Fruit fly (Drosophila melanogaster) whole organism, embryonic: Measurements from ENCODE around the gene Psa.
A peak's percentile ranks its signal among the peaks of the same experiment; 100 is the strongest.

ENCODE experiments used
- Ada2b ChIP-seq: fragments of 200-800 bp; sonication (Bioruptor generic); IDR thresholded peaks from 2 replicates; pipeline ENCODE4 v1.3.6; 2022; ENCODE audit warnings: missing biosample characterization, missing genetic modification characterization
- Adf1 ChIP-seq: fragments of 200-800 bp; sonication (Bioruptor generic); IDR thresholded peaks from 2 replicates; pipeline ENCODE4 v1.3.6; 2022; ENCODE audit warnings: missing biosample characterization, missing genetic modification characterization
- Atf6 ChIP-seq: fragments of 200-800 bp; sonication (Bioruptor generic); IDR thresholded peaks from 2 replicates; pipeline ENCODE4 v1.3.6; 2022; ENCODE audit warnings: missing biosample characterization, missing genetic modification characterization
- CG10565 ChIP-seq: fragments of 200-800 bp; sonication (Bioruptor generic); optimal IDR thresholded peaks from 3 replicates; lab custom pipeline; 2016; ENCODE audit warnings: missing biosample characterization, mild to moderate bottlenecking, missing genetic modification characterization
- CG1233 ChIP-seq: fragments of 200-800 bp; sonication (Bioruptor generic); optimal IDR thresholded peaks from 4 replicates; lab custom pipeline; 2018; ENCODE audit warnings: missing biosample characterization, mild to moderate bottlenecking, missing genetic modification characterization
- CG12769 ChIP-seq: fragments of 200-800 bp; sonication (Bioruptor generic); optimal IDR thresholded peaks from 2 replicates; lab custom pipeline; 2019; ENCODE audit warnings: missing biosample characterization, mild to moderate bottlenecking, missing genetic modification characterization, moderate library complexity
- CG13894 ChIP-seq: fragments of 200-800 bp; sonication (Bioruptor generic); optimal IDR thresholded peaks from 3 replicates; lab custom pipeline; 2018; ENCODE audit warnings: missing biosample characterization, mild to moderate bottlenecking, missing genetic modification characterization, moderate library complexity
- CG15601 ChIP-seq: fragments of 200-800 bp; sonication (Bioruptor generic); optimal IDR thresholded peaks from 3 replicates; lab custom pipeline; 2019; ENCODE audit warnings: missing biosample characterization, mild to moderate bottlenecking, missing genetic modification characterization, moderate library complexity
- CG15696 ChIP-seq: fragments of 200-800 bp; sonication (Bioruptor generic); optimal IDR thresholded peaks from 2 replicates; lab custom pipeline; 2019; ENCODE audit warnings: missing biosample characterization, mild to moderate bottlenecking, missing genetic modification characterization, moderate library complexity
- CG16779 ChIP-seq: fragments of 200-800 bp; sonication (Bioruptor generic); IDR thresholded peaks from 2 replicates; pipeline ENCODE4 v1.3.6; 2022; ENCODE audit warnings: missing biosample characterization, missing genetic modification characterization
- CG18476 ChIP-seq: fragments of 200-800 bp; sonication (Bioruptor generic); optimal IDR thresholded peaks from 2 replicates; lab custom pipeline; 2016; ENCODE audit warnings: missing biosample characterization, mild to moderate bottlenecking, missing genetic modification characterization
- CG2889 ChIP-seq: fragments of 200-800 bp; sonication (Bioruptor generic); IDR thresholded peaks from 3 replicates; pipeline ENCODE4 v1.3.6; 2022; ENCODE audit warnings: missing biosample characterization, missing genetic modification characterization
- CG32767 ChIP-seq: fragments of 200-800 bp; sonication (Bioruptor generic); IDR thresholded peaks from 2 replicates; pipeline ENCODE4 v1.3.6; 2022; ENCODE audit warnings: missing biosample characterization, missing genetic modification characterization
- CG6854 ChIP-seq: fragments of 200-800 bp; sonication (Bioruptor generic); optimal IDR thresholded peaks from 3 replicates; lab custom pipeline; 2017; ENCODE audit warnings: missing biosample characterization, mild to moderate bottlenecking, missing genetic modification characterization
- CG7963 ChIP-seq: fragments of 200-800 bp; sonication (Bioruptor generic); IDR thresholded peaks from 3 replicates; pipeline ENCODE4 v1.3.6; 2022; ENCODE audit warnings: missing biosample characterization, missing genetic modification characterization; ENCODE audit not compliant: partially characterized antibody
- CG8388 ChIP-seq: fragments of 200-800 bp; sonication (Bioruptor generic); optimal IDR thresholded peaks from 2 replicates; lab custom pipeline; 2019; ENCODE audit warnings: missing biosample characterization, mild to moderate bottlenecking, missing genetic modification characterization, moderate library complexity
- CG8924 ChIP-seq: fragments of 200-800 bp; optimal IDR thresholded peaks from 3 replicates; lab custom pipeline; 2019; ENCODE audit warnings: missing biosample characterization, mild to moderate bottlenecking, missing genetic modification characterization, moderate library complexity
- CG9609 ChIP-seq: fragments of 200-800 bp; sonication (Bioruptor generic); optimal IDR thresholded peaks from 3 replicates; lab custom pipeline; 2016; ENCODE audit warnings: missing biosample characterization, missing genetic modification characterization
- Dll ChIP-seq: fragments of 200-800 bp; sonication (Bioruptor generic); IDR thresholded peaks from 4 replicates; pipeline ENCODE4 v1.3.6; 2022; ENCODE audit warnings: missing biosample characterization, missing genetic modification characterization; ENCODE audit not compliant: partially characterized antibody
- Doc3 ChIP-seq: fragments of 200-800 bp; sonication (Bioruptor generic); IDR thresholded peaks from 3 replicates; pipeline ENCODE4 v1.3.6; 2022; ENCODE audit warnings: missing biosample characterization, missing genetic modification characterization; ENCODE audit not compliant: partially characterized antibody
- Eip74EF ChIP-seq, 2 experiments: fragments of 200-800 bp in 1 of 2; fragments of >200 bp in 1 of 2; sonication (Bioruptor generic) in 1 of 2; optimal IDR thresholded peaks; 2 replicates each; lab custom pipeline; 2017 to 2019; ENCODE audit warnings: missing biosample characterization in 2 of 2, missing genetic modification characterization in 2 of 2, mild to moderate bottlenecking in 1 of 2, moderate library complexity in 1 of 2
- Ets65A ChIP-seq: fragments of 200-800 bp; sonication (Bioruptor generic); peaks from one replicate; lab custom pipeline; 2016; ENCODE audit warnings: missing biosample characterization, missing genetic modification characterization
- Hand ChIP-seq: fragments of 200-800 bp; sonication (Bioruptor generic); optimal IDR thresholded peaks from 2 replicates; lab custom pipeline; 2017; ENCODE audit warnings: mild to moderate bottlenecking, missing biosample characterization, missing genetic modification reagents, missing genetic modification characterization
- Hr3 ChIP-seq: fragments of 200-800 bp; sonication (Bioruptor generic); optimal IDR thresholded peaks from 3 replicates; lab custom pipeline; 2016; ENCODE audit warnings: missing biosample characterization, missing genetic modification characterization
- Hr78 ChIP-seq, 2 experiments: fragments of 200-800 bp in 1 of 2; fragments of >200 bp in 1 of 2; sonication (Bioruptor generic) in 1 of 2; optimal IDR thresholded peaks; 2 replicates each; lab custom pipeline; 2017 to 2019; ENCODE audit warnings: missing biosample characterization in 2 of 2, missing genetic modification characterization in 2 of 2, mild to moderate bottlenecking in 1 of 2, moderate library complexity in 1 of 2
- Neu2 ChIP-seq: fragments of 200-800 bp; sonication (Bioruptor generic); optimal IDR thresholded peaks from 3 replicates; lab custom pipeline; 2016; ENCODE audit warnings: missing biosample characterization, missing genetic modification characterization, borderline replicate concordance
- Opbp ChIP-seq: fragments of 200-800 bp; sonication (Bioruptor generic); IDR thresholded peaks from 3 replicates; pipeline ENCODE4 v1.3.6; 2022; ENCODE audit warnings: missing biosample characterization, missing genetic modification characterization; ENCODE audit not compliant: partially characterized antibody
- PHDP ChIP-seq: fragments of 200-800 bp; sonication (Bioruptor generic); optimal IDR thresholded peaks from 3 replicates; lab custom pipeline; 2018; ENCODE audit warnings: missing biosample characterization, mild to moderate bottlenecking, missing genetic modification characterization, moderate library complexity
- Ssrp ChIP-seq: fragments of 200-800 bp; sonication (Bioruptor generic); optimal IDR thresholded peaks from 2 replicates; lab custom pipeline; 2018; ENCODE audit warnings: missing biosample characterization, mild to moderate bottlenecking, missing genetic modification characterization, moderate library complexity
- amos ChIP-seq: fragments of 200-800 bp; sonication (Bioruptor generic); IDR thresholded peaks from 2 replicates; pipeline ENCODE4 v1.3.6; 2022; ENCODE audit warnings: missing biosample characterization, missing genetic modification characterization; ENCODE audit not compliant: partially characterized antibody
- ato ChIP-seq: fragments of 200-800 bp; sonication (Bioruptor generic); IDR thresholded peaks from 2 replicates; pipeline ENCODE4 v1.3.6; 2022; ENCODE audit warnings: missing biosample characterization, missing genetic modification characterization; ENCODE audit not compliant: partially characterized antibody
- bbx ChIP-seq: fragments of 200-800 bp; sonication (Bioruptor generic); IDR thresholded peaks from 2 replicates; pipeline ENCODE4 v1.3.6; 2022; ENCODE audit warnings: missing biosample characterization, missing genetic modification characterization; ENCODE audit not compliant: partially characterized antibody
- cg ChIP-seq: fragments of 200-800 bp; sonication (Bioruptor generic); optimal IDR thresholded peaks from 3 replicates; lab custom pipeline; 2019; ENCODE audit warnings: missing biosample characterization, mild to moderate bottlenecking, missing genetic modification characterization, moderate library complexity
- chm ChIP-seq: fragments of 200-800 bp; sonication (Bioruptor generic); IDR thresholded peaks from 2 replicates; pipeline ENCODE4 v1.3.6; 2022; ENCODE audit warnings: missing biosample characterization, missing genetic modification characterization
- cwo ChIP-seq: fragments of 200-800 bp; sonication (Bioruptor generic); optimal IDR thresholded peaks from 3 replicates; lab custom pipeline; 2017; ENCODE audit warnings: missing biosample characterization, missing genetic modification characterization, mild to moderate bottlenecking, moderate library complexity, missing genetic modification reagents
- dysf ChIP-seq: fragments of 200-800 bp; sonication (Bioruptor generic); IDR thresholded peaks from 3 replicates; pipeline ENCODE4 v1.3.6; 2022; ENCODE audit warnings: missing biosample characterization, missing genetic modification characterization
- gem ChIP-seq: fragments of 200-800 bp; sonication (Bioruptor generic); optimal IDR thresholded peaks from 2 replicates; lab custom pipeline; 2019; ENCODE audit warnings: missing biosample characterization, mild to moderate bottlenecking, missing genetic modification characterization, moderate library complexity
- ham ChIP-seq: fragments of 200-800 bp; sonication (Bioruptor generic); IDR thresholded peaks from 2 replicates; pipeline ENCODE4 v1.3.6; 2022; ENCODE audit warnings: missing biosample characterization, missing genetic modification characterization
- hbn ChIP-seq: fragments of 200-800 bp; sonication (Bioruptor generic); IDR thresholded peaks from 2 replicates; pipeline ENCODE4 v1.3.6; 2022; ENCODE audit warnings: missing biosample characterization, missing genetic modification characterization; ENCODE audit not compliant: partially characterized antibody
- kni ChIP-seq: fragments of 200-800 bp; sonication (Bioruptor generic); optimal IDR thresholded peaks from 3 replicates; lab custom pipeline; 2017; ENCODE audit warnings: mild to moderate bottlenecking, missing biosample characterization, missing genetic modification reagents, missing genetic modification characterization
- mam ChIP-seq: fragments of 200-800 bp; sonication (Bioruptor generic); optimal IDR thresholded peaks from 3 replicates; lab custom pipeline; 2016; ENCODE audit warnings: missing biosample characterization, missing genetic modification characterization
- org-1 ChIP-seq: fragments of 200-800 bp; sonication (Bioruptor generic); optimal IDR thresholded peaks from 2 replicates; lab custom pipeline; 2017; ENCODE audit warnings: missing biosample characterization, missing genetic modification characterization
- pros ChIP-seq: fragments of 200-800 bp; sonication (Bioruptor generic); optimal IDR thresholded peaks from 3 replicates; lab custom pipeline; 2019; ENCODE audit warnings: missing biosample characterization, mild to moderate bottlenecking, missing genetic modification characterization, moderate library complexity
- scrt ChIP-seq: fragments of 200-800 bp; sonication (Bioruptor generic); optimal IDR thresholded peaks from 2 replicates; lab custom pipeline; 2018; ENCODE audit warnings: missing biosample characterization, mild to moderate bottlenecking, missing genetic modification characterization, moderate library complexity
- sd ChIP-seq: fragments of 200-800 bp; sonication (Bioruptor generic); optimal IDR thresholded peaks from 3 replicates; lab custom pipeline; 2018; ENCODE audit warnings: missing biosample characterization, mild to moderate bottlenecking, missing genetic modification characterization, moderate library complexity
- toy ChIP-seq: fragments of 200-800 bp; sonication (Bioruptor generic); IDR thresholded peaks from 2 replicates; pipeline ENCODE4 v1.3.6; 2022; ENCODE audit warnings: missing biosample characterization, missing genetic modification characterization
- usp ChIP-seq: fragments of >200 bp; optimal IDR thresholded peaks from 2 replicates; lab custom pipeline; 2017; ENCODE audit warnings: missing biosample characterization, missing genetic modification characterization
- zen2 ChIP-seq: fragments of 200-800 bp; sonication (Bioruptor generic); IDR thresholded peaks from 3 replicates; pipeline ENCODE4 v1.3.6; 2022; ENCODE audit warnings: missing biosample characterization, missing genetic modification characterization; ENCODE audit not compliant: partially characterized antibody

The Psa gene

dm6 chr3L:1488592-1489183 lies 14.0 kb upstream of the Psa start:
- TF ChIP-seq CG7963 (peak; percentile 51; the same call in 2 of the 3 replicates), CG8388 (GFP tag; lab: Kevin White, UChicago) (no peak), Hand (no peak), CG9609 (GFP tag; lab: Kevin White, UChicago) (no peak), Adf1 (peak; percentile 13; the same call in 1 of the 2 replicates), usp (no peak), ham (no peak), Ada2b (no peak), Doc3 (GFP tag; lab: Robert Waterston, UW) (0 out of 3 replicates have a peak, but pooled peaks have one; percentile 43), mam (GFP tag; lab: Kevin White, UChicago) (no peak), cwo (GFP tag; lab: Kevin White, UChicago) (peak; percentile 2), Hr3 (no peak), scrt (GFP tag; lab: Kevin White, UChicago) (no peak), cg (GFP tag; lab: Kevin White, UChicago) (no peak), CG6854 (GFP tag; lab: Kevin White, UChicago) (peak; percentile 19), pros (GFP tag; lab: Kevin White, UChicago) (peak; percentile 100), CG32767 (no peak), CG15696 (tag; lab: Kevin White, UChicago) (no peak), kni (GFP tag; lab: Kevin White, UChicago) (no peak), Opbp (GFP tag; lab: Robert Waterston, UW) (peak; percentile 86), toy (GFP tag; lab: Robert Waterston, UW) (no peak), sd (tag; lab: Kevin White, UChicago) (peak; percentile 88), hbn (GFP tag; lab: Robert Waterston, UW) (peak; percentile 59), CG10565 (GFP tag; lab: Kevin White, UChicago) (no peak), Ets65A (peak; percentile 27), org-1 (no peak), zen2 (GFP tag; lab: Robert Waterston, UW) (peak; percentile 56; the same call in 2 of the 3 replicates), CG8924 (no peak), Hr78 (GFP tag; optimal IDR thresholded peaks at IDR 0.05; lab: Kevin White, UChicago) (peak in 1 of 2 experiments; percentile 10), ato (GFP tag; lab: Robert Waterston, UW) (peak; percentile 76), gem (no peak), dysf (GFP tag; lab: Robert Waterston, UW) (no peak), Eip74EF (GFP tag; optimal IDR thresholded peaks at IDR 0.05; lab: Kevin White, UChicago) (peak in 1 of 2 experiments; percentile 76), Ssrp (tag; lab: Kevin White, UChicago) (no peak), amos (GFP tag; lab: Robert Waterston, UW) (peak; percentile 62), CG12769 (no peak), bbx (peak; percentile 91), CG15601 (no peak), CG18476 (GFP tag; lab: Kevin White, UChicago) (no peak), chm (0 out of 2 replicates have a peak, but pooled peaks have one; percentile 35), Dll (GFP tag; lab: Robert Waterston, UW) (peak; percentile 52; the same call in 2 of the 4 replicates), CG1233 (peak; percentile 4), CG2889 (no peak), PHDP (peak; percentile 14), CG16779 (GFP tag; lab: Robert Waterston, UW) (no peak), Neu2 (GFP tag; lab: Kevin White, UChicago) (no peak), CG13894 (tag; lab: Kevin White, UChicago) (peak; percentile 45), Atf6 (GFP tag; lab: Robert Waterston, UW) (no peak)
